Worm (Caenorhabditis elegans) whole organism, L1 larva: Measurements from ENCODE around the gene sdz-18.

Experiments
- Y116A8C.19 ChIP-seq: sonication (generic microtip); optimal IDR thresholded peaks from 2 replicates; lab custom pipeline; 2016; ENCODE audit warnings: missing compliant biosample characterization, missing genetic modification characterization, borderline replicate concordance
- alr-1 ChIP-seq: fragments of 200-800 bp; sonication (Bioruptor generic); optimal IDR thresholded peaks from 2 replicates; lab custom pipeline; 2018; ENCODE audit warnings: borderline replicate concordance, mild to moderate bottlenecking, missing genetic modification characterization, missing compliant biosample characterization
- aly-2 ChIP-seq: fragments of 150-350 bp; optimal IDR thresholded peaks from 2 replicates; lab custom pipeline; 2014; ENCODE audit warnings: missing biosample characterization, missing genetic modification characterization
- ceh-8 ChIP-seq: fragments of 200-800 bp; sonication (Bioruptor generic); optimal IDR thresholded peaks from 2 replicates; lab custom pipeline; 2018; ENCODE audit warnings: mild to moderate bottlenecking, missing genetic modification characterization, moderate library complexity, missing compliant biosample characterization
- ceh-82 ChIP-seq, 3 experiments: fragments of 150-350 bp in 1 of 3; sonication (generic microtip) in 2 of 3; optimal IDR thresholded peaks; 2 replicates each; lab custom pipeline; 2014 to 2017; ENCODE audit warnings: missing biosample characterization in 3 of 3, missing genetic modification characterization in 3 of 3
- ceh-90 ChIP-seq: sonication (generic microtip); optimal IDR thresholded peaks from 2 replicates; lab custom pipeline; 2016; ENCODE audit warnings: missing genetic modification characterization, missing compliant biosample characterization
- efl-1 ChIP-seq, 4 experiments: fragments of 150-350 bp; optimal IDR thresholded peaks in 3 of 4; peaks in 1 of 4; 1 replicate in 1 of 4; 2 replicates in 3 of 4; lab custom pipeline; 2014; ENCODE audit warnings: missing biosample characterization in 2 of 4, missing genetic modification characterization in 2 of 4, missing genetic modification reagents in 2 of 4
- egl-13 ChIP-seq: sonication (generic microtip); optimal IDR thresholded peaks from 2 replicates; lab custom pipeline; 2016; ENCODE audit warnings: missing genotype, missing genetic modification reagents, missing genetic modification characterization, missing compliant biosample characterization
- elt-2 ChIP-seq: sonication (generic microtip); optimal IDR thresholded peaks from 2 replicates; lab custom pipeline; 2016; ENCODE audit warnings: missing genetic modification characterization, mild to moderate bottlenecking, inconsistent platforms, missing compliant biosample characterization, missing genetic modification reagents
- elt-3 ChIP-seq, 6 experiments: fragments of 150-350 bp in 1 of 6; sonication (generic microtip); optimal IDR thresholded peaks; 2 replicates each; lab custom pipeline; 2017 to 2018; ENCODE audit warnings: missing biosample characterization in 6 of 6, missing genetic modification characterization in 6 of 6, inconsistent platforms in 1 of 6
- ets-5 ChIP-seq: fragments of 200-800 bp; sonication (Bioruptor generic); IDR thresholded peaks from 2 replicates; pipeline ENCODE4 v1.3.6; 2022; ENCODE audit warnings: missing genetic modification characterization, missing compliant biosample characterization
- fkh-10 ChIP-seq: sonication (generic microtip); optimal IDR thresholded peaks from 2 replicates; lab custom pipeline; 2017; ENCODE audit warnings: missing biosample characterization, missing genetic modification reagents, missing genetic modification characterization
- fkh-4 ChIP-seq: sonication (generic microtip); optimal IDR thresholded peaks from 2 replicates; lab custom pipeline; 2016; ENCODE audit warnings: missing compliant biosample characterization, missing genetic modification characterization, borderline replicate concordance
- grh-1 ChIP-seq: fragments of 200-800 bp; sonication (Bioruptor generic); IDR thresholded peaks from 2 replicates; pipeline ENCODE4 v1.3.6; 2022; ENCODE audit warnings: missing genetic modification reagents, missing genetic modification characterization, missing compliant biosample characterization
- hlh-17 ChIP-seq: fragments of 200-800 bp; sonication (Bioruptor generic); optimal IDR thresholded peaks from 2 replicates; lab custom pipeline; 2018; ENCODE audit warnings: missing genetic modification characterization, mild to moderate bottlenecking, missing compliant biosample characterization, moderate library complexity, borderline replicate concordance
- hlh-4 ChIP-seq: sonication (generic microtip); optimal IDR thresholded peaks from 2 replicates; lab custom pipeline; 2016; ENCODE audit warnings: mild to moderate bottlenecking, missing genetic modification characterization, missing compliant biosample characterization
- hpl-2 ChIP-seq: fragments of 150-350 bp; optimal IDR thresholded peaks from 2 replicates; lab custom pipeline; 2014; ENCODE audit warnings: missing biosample characterization, missing genetic modification reagents, missing genetic modification characterization
- irx-1 ChIP-seq: sonication (generic microtip); optimal IDR thresholded peaks from 2 replicates; lab custom pipeline; 2016; ENCODE audit warnings: missing genetic modification characterization, missing compliant biosample characterization
- isw-1 ChIP-seq: fragments of 200-800 bp; sonication (Bioruptor generic); IDR thresholded peaks from 2 replicates; pipeline ENCODE4 v1.3.6; 2022; ENCODE audit warnings: missing genetic modification characterization, missing compliant biosample characterization
- jun-1 ChIP-seq: fragments of 150-350 bp; optimal IDR thresholded peaks from 2 replicates; lab custom pipeline; 2014; ENCODE audit warnings: missing biosample characterization, missing genetic modification reagents, missing genetic modification characterization
- lin-14 ChIP-seq: fragments of 200-800 bp; sonication (Bioruptor generic); optimal IDR thresholded peaks from 2 replicates; lab custom pipeline; 2018; ENCODE audit warnings: mild to moderate bottlenecking, missing genetic modification characterization, moderate library complexity, missing compliant biosample characterization
- lin-15B ChIP-seq: fragments of 150-350 bp; sonication (generic microtip); optimal IDR thresholded peaks from 3 replicates; lab custom pipeline; 2014; ENCODE audit warnings: missing biosample characterization, missing genetic modification characterization
- lin-35 ChIP-seq, 2 experiments: fragments of 150-350 bp; optimal IDR thresholded peaks; 2 replicates each; lab custom pipeline; 2014; ENCODE audit warnings: missing biosample characterization in 2 of 2, missing genetic modification characterization in 2 of 2, missing genetic modification reagents in 2 of 2
- mef-2 ChIP-seq: fragments of 150-350 bp; optimal IDR thresholded peaks from 2 replicates; lab custom pipeline; 2014; ENCODE audit warnings: missing biosample characterization, missing genetic modification characterization
- mep-1 ChIP-seq: fragments of 150-350 bp; optimal IDR thresholded peaks from 2 replicates; lab custom pipeline; 2014; ENCODE audit warnings: missing biosample characterization, missing genetic modification characterization
- nhr-12 ChIP-seq: sonication (generic microtip); optimal IDR thresholded peaks from 2 replicates; lab custom pipeline; 2017; ENCODE audit warnings: missing biosample characterization, missing genetic modification characterization
- nhr-77 ChIP-seq: fragments of 150-350 bp; optimal IDR thresholded peaks from 2 replicates; lab custom pipeline; 2014; ENCODE audit warnings: missing biosample characterization, missing genetic modification characterization
- nhr-85 ChIP-seq: sonication (generic microtip); peaks from one replicate; lab custom pipeline; 2016; ENCODE audit warnings: missing genetic modification characterization, inconsistent platforms, missing compliant biosample characterization
- nhr-90 ChIP-seq: sonication (generic microtip); optimal IDR thresholded peaks from 2 replicates; lab custom pipeline; 2016; ENCODE audit warnings: mild to moderate bottlenecking, missing genetic modification characterization, missing compliant biosample characterization; ENCODE audit not compliant: poor library complexity
- pqm-1 ChIP-seq: sonication (generic microtip); optimal IDR thresholded peaks from 3 replicates; lab custom pipeline; 2017; ENCODE audit warnings: missing biosample characterization, missing genetic modification characterization
- rnt-1 ChIP-seq: sonication (generic microtip); optimal IDR thresholded peaks from 2 replicates; lab custom pipeline; 2016; ENCODE audit warnings: mild to moderate bottlenecking, missing genetic modification characterization, moderate library complexity, missing compliant biosample characterization
- sptf-1 ChIP-seq: fragments of 150-350 bp; optimal IDR thresholded peaks from 2 replicates; lab custom pipeline; 2014; ENCODE audit warnings: missing biosample characterization, missing genetic modification characterization
- swsn-7 ChIP-seq: sonication (generic microtip); optimal IDR thresholded peaks from 2 replicates; lab custom pipeline; 2016; ENCODE audit warnings: missing genetic modification characterization, missing compliant biosample characterization
- tbx-2 ChIP-seq: sonication (generic microtip); optimal IDR thresholded peaks from 2 replicates; lab custom pipeline; 2016; ENCODE audit warnings: missing genetic modification characterization, missing compliant biosample characterization
- unc-62 ChIP-seq: fragments of 150-350 bp; optimal IDR thresholded peaks from 2 replicates; lab custom pipeline; 2014; ENCODE audit warnings: missing biosample characterization, missing genetic modification reagents, missing genetic modification characterization
- unc-86 ChIP-seq: sonication (generic microtip); optimal IDR thresholded peaks from 2 replicates; lab custom pipeline; 2016; ENCODE audit warnings: missing genetic modification characterization, missing compliant biosample characterization
- unc-98 ChIP-seq: fragments of 200-800 bp; sonication (Bioruptor generic); IDR thresholded peaks from 2 replicates; pipeline ENCODE4 v1.3.6; 2022; ENCODE audit warnings: missing genetic modification characterization, missing compliant biosample characterization
- vab-15 ChIP-seq: sonication (generic microtip); optimal IDR thresholded peaks from 2 replicates; lab custom pipeline; 2017; ENCODE audit warnings: missing genotype, mild to moderate bottlenecking, missing genetic modification characterization, missing compliant biosample characterization
- xbp-1 ChIP-seq: sonication (generic microtip); optimal IDR thresholded peaks from 2 replicates; lab custom pipeline; 2016; ENCODE audit warnings: missing genetic modification characterization, missing compliant biosample characterization
- zag-1 ChIP-seq: fragments of 150-350 bp; optimal IDR thresholded peaks from 2 replicates; lab custom pipeline; 2014; ENCODE audit warnings: missing biosample characterization, missing genetic modification characterization
- zip-4 ChIP-seq: fragments of 200-800 bp; sonication (Bioruptor generic); optimal IDR thresholded peaks from 2 replicates; lab custom pipeline; 2018; ENCODE audit warnings: mild to moderate bottlenecking, missing genetic modification characterization, moderate library complexity, missing compliant biosample characterization
- ztf-11 ChIP-seq, 2 experiments: sonication (generic microtip); optimal IDR thresholded peaks; 2 replicates each; lab custom pipeline; 2016 to 2017; ENCODE audit warnings: missing genetic modification characterization in 2 of 2, missing biosample characterization in 1 of 2, missing compliant biosample characterization in 1 of 2

sdz-18 gene

ce11 chrII:1706385-1706784, at the start of gene sdz-18:
TSS of gene sdz-18 (minus strand) at chrII:1706485.
- no peak for TF ChIP-seq nhr-77
- TF ChIP-seq tbx-2: no peak
- TF ChIP-seq hlh-17 (GFP tag; lab: Kevin White, UChicago): no peak
- TF ChIP-seq vab-15 (tag; lab: Kevin White, UChicago): no peak
- TF ChIP-seq efl-1 (optimal IDR thresholded peaks at IDR 0.05; lab: Kevin White, UChicago): no peak
- TF ChIP-seq efl-1 (GFP tag; optimal IDR thresholded peaks at IDR 0.05 in 1 of 2; lab: Kevin White, UChicago): no peak
- TF ChIP-seq Y116A8C.19 (tag; lab: Kevin White, UChicago): no peak
- no peak for TF ChIP-seq zag-1 (tag; lab: Kevin White, UChicago)
- no peak for TF ChIP-seq isw-1 (GFP tag; lab: Robert Waterston, UW)
- TF ChIP-seq swsn-7 (tag; lab: Kevin White, UChicago): no peak
- no peak for TF ChIP-seq hpl-2 (GFP tag; lab: Kevin White, UChicago)
- no peak for TF ChIP-seq elt-3 (tag; optimal IDR thresholded peaks at IDR 0.05; lab: Kevin White, UChicago)
- no peak for TF ChIP-seq mef-2 (tag; lab: Kevin White, UChicago)
- no peak for TF ChIP-seq pqm-1 (tag; lab: Kevin White, UChicago)
- TF ChIP-seq lin-14 (GFP tag; lab: Kevin White, UChicago): no peak
- TF ChIP-seq irx-1 (tag; lab: Kevin White, UChicago): no peak
- no peak for TF ChIP-seq grh-1
- TF ChIP-seq zip-4 (GFP tag; lab: Kevin White, UChicago): no peak
- no peak for TF ChIP-seq nhr-85
- TF ChIP-seq alr-1 (tag; lab: Kevin White, UChicago): no peak
- TF ChIP-seq rnt-1: no peak

ce11 chrII:1756072-1756471, 49.8 kb upstream of the sdz-18 start, which contains the start of gene F36H5.17:
TSS of gene F36H5.17 (minus strand) at chrII:1756172.
- no peak for TF ChIP-seq jun-1 (tag; lab: Kevin White, UChicago)
- TF ChIP-seq hlh-4 (tag; lab: Kevin White, UChicago): no peak
- TF ChIP-seq alr-1 (tag; lab: Kevin White, UChicago): no peak

- TF ChIP-seq ceh-90 (tag; lab: Kevin White, UChicago) (no peak), unc-86 (no peak), egl-13 (no peak), lin-14 (GFP tag; lab: Kevin White, UChicago) (no peak), ztf-11 (tag; optimal IDR thresholded peaks at IDR 0.05; lab: Kevin White, UChicago) (no peak), mep-1 (tag; lab: Kevin White, UChicago) (no peak), ets-5 (no peak), nhr-12 (tag; lab: Kevin White, UChicago) (no peak), lin-15B (tag; lab: Kevin White, UChicago) (no peak), aly-2 (no peak), hpl-2 (GFP tag; lab: Kevin White, UChicago) (no peak), fkh-10 (no peak), nhr-77 (no peak), alr-1 (tag; lab: Kevin White, UChicago) (no peak), lin-35 (GFP tag; optimal IDR thresholded peaks at IDR 0.05; lab: Kevin White, UChicago) (no peak), unc-98 (GFP tag; lab: Robert Waterston, UW) (no peak), nhr-90 (tag; lab: Kevin White, UChicago) (no peak)
Observed at ce11 chrII:1752990-1753389, 46.7 kb upstream of the sdz-18 start, which contains the start of gene F36H5.9. TSS of gene F36H5.9 (minus strand) at chrII:1753090.

- TF ChIP-seq pqm-1 (tag; lab: Kevin White, UChicago): no peak
- TF ChIP-seq zag-1 (tag; lab: Kevin White, UChicago): no peak
- no peak for TF ChIP-seq jun-1 (tag; lab: Kevin White, UChicago)
- no peak for TF ChIP-seq fkh-4 (tag; lab: Kevin White, UChicago)
- TF ChIP-seq sptf-1: no peak
- TF ChIP-seq swsn-7 (tag; lab: Kevin White, UChicago): no peak
- no peak for TF ChIP-seq elt-2 (tag; lab: Kevin White, UChicago)
- no peak for TF ChIP-seq ceh-82 (tag; optimal IDR thresholded peaks at IDR 0.05; lab: Kevin White, UChicago)
- no peak for TF ChIP-seq xbp-1 (tag; lab: Kevin White, UChicago)
- TF ChIP-seq ceh-8 (GFP tag; lab: Kevin White, UChicago): no peak
- TF ChIP-seq Y116A8C.19 (tag; lab: Kevin White, UChicago): no peak
- no peak for TF ChIP-seq unc-62 (GFP tag; lab: Kevin White, UChicago)
- TF ChIP-seq, all 84 proteins: peak for 0
Observed at ce11 chrII:1750413-1750812, 44.1 kb upstream of the sdz-18 start, which contains the start of the genes F36H5.13 and F36H5.8. TSS of gene F36H5.13 (minus strand) at chrII:1750513. TSS of gene F36H5.8 (minus strand) at chrII:1750686.
